Worm (Caenorhabditis elegans) whole organism, young adult: ENCODE data around the gene agmo-1.

ENCODE experiments used
- B0019.2 ChIP-seq: fragments of 200-800 bp; sonication (Bioruptor generic); conservative IDR thresholded peaks from 2 replicates; pipeline ENCODE4 v1.3.6; 2022; ENCODE audit warnings: missing genetic modification reagents, missing genetic modification characterization, missing compliant biosample characterization
- C06A6.2 ChIP-seq: fragments of 200-800 bp; sonication (Bioruptor generic); conservative IDR thresholded peaks from 2 replicates; pipeline ENCODE4 v1.3.6; 2022; ENCODE audit warnings: missing genetic modification characterization, missing compliant biosample characterization
- D2030.7 ChIP-seq: fragments of 200-800 bp; sonication (Bioruptor generic); IDR thresholded peaks from 2 replicates; pipeline ENCODE4 v1.3.6; 2022; ENCODE audit warnings: missing genetic modification reagents, missing genetic modification characterization, missing compliant biosample characterization
- F37B4.10 ChIP-seq: fragments of 200-800 bp; sonication (Bioruptor generic); IDR thresholded peaks from 2 replicates; pipeline ENCODE4 v1.3.6; 2022; ENCODE audit warnings: missing genetic modification characterization, missing compliant biosample characterization
- F39B2.1 ChIP-seq: fragments of 200-800 bp; sonication (Bioruptor generic); IDR thresholded peaks from 2 replicates; pipeline ENCODE4 v1.3.6; 2022; ENCODE audit warnings: missing genetic modification reagents, missing genetic modification characterization, missing compliant biosample characterization
- Y79H2A.3 ChIP-seq: fragments of 200-800 bp; sonication (Bioruptor generic); conservative IDR thresholded peaks from 2 replicates; pipeline ENCODE4 v1.3.6; 2022; ENCODE audit warnings: missing genetic modification reagents, missing genetic modification characterization, missing compliant biosample characterization
- Y95B8A.8 ChIP-seq: fragments of 200-800 bp; sonication (Bioruptor generic); IDR thresholded peaks from 2 replicates; pipeline ENCODE4 v1.3.6; 2022; ENCODE audit warnings: missing genetic modification reagents, missing genetic modification characterization, missing compliant biosample characterization
- ZK185.1 ChIP-seq: sonication (generic microtip); optimal IDR thresholded peaks from 2 replicates; lab custom pipeline; 2016; ENCODE audit warnings: mild to moderate bottlenecking, missing genetic modification characterization, missing compliant biosample characterization; ENCODE audit not compliant: poor library complexity, severe bottlenecking
- aptf-3 ChIP-seq: fragments of 200-800 bp; sonication (Bioruptor generic); IDR thresholded peaks from 2 replicates; pipeline ENCODE4 v1.3.6; 2022; ENCODE audit warnings: missing genetic modification characterization, missing compliant biosample characterization
- attf-3 ChIP-seq: fragments of 200-800 bp; sonication (Bioruptor generic); conservative IDR thresholded peaks from 2 replicates; pipeline ENCODE4 v1.3.6; 2022; ENCODE audit warnings: missing genetic modification reagents, missing genetic modification characterization, missing compliant biosample characterization
- attf-6 ChIP-seq: fragments of 200-800 bp; sonication (Bioruptor generic); IDR thresholded peaks from 2 replicates; pipeline ENCODE4 v1.3.6; 2022; ENCODE audit warnings: missing genetic modification reagents, missing genetic modification characterization, missing compliant biosample characterization
- ccch-3 ChIP-seq: fragments of 200-800 bp; sonication (Bioruptor generic); optimal IDR thresholded peaks from 2 replicates; lab custom pipeline; 2018; ENCODE audit warnings: mild to moderate bottlenecking, missing genetic modification characterization, missing compliant biosample characterization
- cebp-1 ChIP-seq, 2 experiments: fragments of 200-800 bp in 1 of 2; sonication (Bioruptor generic) in 1 of 2; sonication (generic microtip) in 1 of 2; IDR thresholded peaks in 1 of 2; optimal IDR thresholded peaks in 1 of 2; 2 replicates each; pipeline versions ENCODE4 v1.3.6 to Lab custom; 2017 to 2022; ENCODE audit warnings: missing compliant biosample characterization in 2 of 2, missing genetic modification characterization in 2 of 2, mild to moderate bottlenecking in 1 of 2, missing genetic modification reagents in 1 of 2, moderate library complexity in 1 of 2
- ceh-100 ChIP-seq: fragments of 200-800 bp; sonication (Bioruptor generic); IDR thresholded peaks from 2 replicates; pipeline ENCODE4 v1.3.6; 2022; ENCODE audit warnings: missing genetic modification reagents, missing genetic modification characterization, missing compliant biosample characterization
- ceh-91 ChIP-seq: fragments of 200-800 bp; sonication (Bioruptor generic); IDR thresholded peaks from 2 replicates; pipeline ENCODE4 v1.3.6; 2022; ENCODE audit warnings: missing genetic modification reagents, missing genetic modification characterization, missing compliant biosample characterization
- chd-7 ChIP-seq: sonication (generic microtip); optimal IDR thresholded peaks from 2 replicates; lab custom pipeline; 2016; ENCODE audit warnings: mild to moderate bottlenecking, missing genetic modification characterization, moderate library complexity, missing compliant biosample characterization
- egrh-3 ChIP-seq: fragments of 200-800 bp; sonication (Bioruptor generic); IDR thresholded peaks from 2 replicates; pipeline ENCODE4 v1.3.6; 2022; ENCODE audit warnings: missing genetic modification reagents, missing genetic modification characterization, missing compliant biosample characterization
- ets-4 ChIP-seq: fragments of 200-800 bp; sonication (Bioruptor generic); optimal IDR thresholded peaks from 2 replicates; lab custom pipeline; 2018; ENCODE audit warnings: mild to moderate bottlenecking, missing genetic modification characterization, missing compliant biosample characterization
- hmg-20 ChIP-seq: fragments of 200-800 bp; sonication (Bioruptor generic); IDR thresholded peaks from 2 replicates; pipeline ENCODE4 v1.3.6; 2022; ENCODE audit warnings: missing genetic modification reagents, missing genetic modification characterization, missing compliant biosample characterization
- hrde-1 ChIP-seq: sonication (generic microtip); optimal IDR thresholded peaks from 2 replicates; lab custom pipeline; 2016; ENCODE audit warnings: missing genetic modification characterization, mild to moderate bottlenecking, missing compliant biosample characterization, moderate library complexity, missing genotype, missing genetic modification reagents, borderline replicate concordance
- lin-26 ChIP-seq: fragments of 200-800 bp; sonication (Bioruptor generic); IDR thresholded peaks from 2 replicates; pipeline ENCODE4 v1.3.6; 2022; ENCODE audit warnings: missing genetic modification reagents, missing genetic modification characterization, missing compliant biosample characterization
- lir-1 ChIP-seq: fragments of 200-800 bp; sonication (Bioruptor generic); conservative IDR thresholded peaks from 2 replicates; pipeline ENCODE4 v1.3.6; 2022; ENCODE audit warnings: missing genetic modification reagents, missing genetic modification characterization, missing compliant biosample characterization
- lsl-1 ChIP-seq: fragments of 200-800 bp; sonication (Bioruptor generic); optimal IDR thresholded peaks from 2 replicates; lab custom pipeline; 2018; ENCODE audit warnings: mild to moderate bottlenecking, missing genetic modification characterization, moderate library complexity, missing compliant biosample characterization
- madf-3 ChIP-seq: fragments of 200-800 bp; sonication (Bioruptor generic); IDR thresholded peaks from 2 replicates; pipeline ENCODE4 v1.3.6; 2022; ENCODE audit warnings: missing genetic modification reagents, missing genetic modification characterization, missing compliant biosample characterization
- madf-6 ChIP-seq: fragments of 200-800 bp; sonication (Bioruptor generic); IDR thresholded peaks from 2 replicates; pipeline ENCODE4 v1.3.6; 2022; ENCODE audit warnings: missing genetic modification reagents, missing genetic modification characterization, missing compliant biosample characterization
- mes-4 ChIP-seq: sonication (generic microtip); optimal IDR thresholded peaks from 2 replicates; lab custom pipeline; 2016; ENCODE audit warnings: missing genotype, missing genetic modification characterization, missing compliant biosample characterization
- nfya-1 ChIP-seq: sonication (generic microtip); optimal IDR thresholded peaks from 2 replicates; lab custom pipeline; 2017; ENCODE audit warnings: antibody characterized with exemption, missing compliant biosample characterization, missing genetic modification characterization, borderline replicate concordance; ENCODE audit not compliant: insufficient read depth
- nhr-120 ChIP-seq: fragments of 200-800 bp; sonication (Bioruptor generic); IDR thresholded peaks from 2 replicates; pipeline ENCODE4 v1.3.6; 2022; ENCODE audit warnings: missing genetic modification characterization, missing compliant biosample characterization
- nhr-80 ChIP-seq: sonication (generic microtip); optimal IDR thresholded peaks from 2 replicates; lab custom pipeline; 2016; ENCODE audit warnings: missing genetic modification characterization, missing compliant biosample characterization
- sea-2 ChIP-seq: fragments of 200-800 bp; sonication (Bioruptor generic); IDR thresholded peaks from 2 replicates; pipeline ENCODE4 v1.3.6; 2022; ENCODE audit warnings: missing genetic modification characterization, missing compliant biosample characterization
- snpc-1.1 ChIP-seq: sonication (generic microtip); optimal IDR thresholded peaks from 2 replicates; lab custom pipeline; 2017; ENCODE audit warnings: missing genetic modification characterization, mild to moderate bottlenecking, missing compliant biosample characterization, antibody characterized with exemption, moderate library complexity, missing genotype, missing genetic modification reagents; ENCODE audit not compliant: insufficient read depth
- snpc-1.3 ChIP-seq: sonication (generic microtip); optimal IDR thresholded peaks from 2 replicates; lab custom pipeline; 2017; ENCODE audit warnings: missing genetic modification characterization, mild to moderate bottlenecking, missing compliant biosample characterization, antibody characterized with exemption, moderate library complexity, missing genotype, missing genetic modification reagents; ENCODE audit not compliant: insufficient read depth
- somi-1 ChIP-seq: fragments of 200-800 bp; sonication (Bioruptor generic); optimal IDR thresholded peaks from 2 replicates; lab custom pipeline; 2018; ENCODE audit warnings: mild to moderate bottlenecking, missing genetic modification characterization, missing compliant biosample characterization
- tbx-9 ChIP-seq: sonication (generic microtip); optimal IDR thresholded peaks from 2 replicates; lab custom pipeline; 2016; ENCODE audit warnings: borderline replicate concordance, missing genetic modification characterization, inconsistent platforms, missing compliant biosample characterization
- tlf-1 ChIP-seq: fragments of 200-800 bp; sonication (Bioruptor generic); optimal IDR thresholded peaks from 2 replicates; lab custom pipeline; 2018; ENCODE audit warnings: mild to moderate bottlenecking, missing genetic modification characterization, missing compliant biosample characterization
- xnd-1 ChIP-seq: sonication (generic microtip); optimal IDR thresholded peaks from 2 replicates; lab custom pipeline; 2016; ENCODE audit warnings: missing genotype, missing genetic modification reagents, missing genetic modification characterization, missing compliant biosample characterization
- zfh-2 ChIP-seq: fragments of 200-800 bp; sonication (Bioruptor generic); conservative IDR thresholded peaks from 2 replicates; pipeline ENCODE4 v1.3.6; 2022; ENCODE audit warnings: missing genetic modification reagents, missing genetic modification characterization, missing compliant biosample characterization
- zim-3 ChIP-seq: sonication (generic microtip); optimal IDR thresholded peaks from 2 replicates; lab custom pipeline; 2017; ENCODE audit warnings: mild to moderate bottlenecking, missing genetic modification characterization, moderate library complexity, missing compliant biosample characterization
- ztf-18 ChIP-seq: sonication (generic microtip); optimal IDR thresholded peaks from 2 replicates; lab custom pipeline; 2016; ENCODE audit warnings: missing genotype, mild to moderate bottlenecking, missing genetic modification characterization, missing compliant biosample characterization
- ztf-22 ChIP-seq: fragments of 200-800 bp; sonication (Bioruptor generic); optimal IDR thresholded peaks from 2 replicates; lab custom pipeline; 2018; ENCODE audit warnings: mild to moderate bottlenecking, missing genetic modification characterization, moderate library complexity, missing compliant biosample characterization
- ztf-25 ChIP-seq: fragments of 200-800 bp; sonication (Bioruptor generic); IDR thresholded peaks from 2 replicates; pipeline ENCODE4 v1.3.6; 2022; ENCODE audit warnings: missing genetic modification reagents, missing genetic modification characterization, missing compliant biosample characterization
- ztf-28 ChIP-seq: fragments of 200-800 bp; sonication (Bioruptor generic); IDR thresholded peaks from 2 replicates; pipeline ENCODE4 v1.3.6; 2022; ENCODE audit warnings: missing genetic modification reagents, missing genetic modification characterization, missing compliant biosample characterization

agmo-1 gene

ce11 chrIII:12822608-12823261 is 24.4 kb upstream of the agmo-1 start:
- TF ChIP-seq ets-4 (GFP tag; lab: Kevin White, UChicago) (no peak), chd-7 (tag; lab: Kevin White, UChicago) (no peak), aptf-3 (GFP tag; lab: Robert Waterston, UW) (no peak), hmg-20 (no peak), Y95B8A.8 (GFP tag; lab: Robert Waterston, UW) (no peak), somi-1 (GFP tag; lab: Kevin White, UChicago) (no peak), C06A6.2 (GFP tag; lab: Robert Waterston, UW) (no peak), F39B2.1 (GFP tag; lab: Robert Waterston, UW) (no peak), xnd-1 (no peak), ztf-18 (no peak), madf-6 (GFP tag; lab: Robert Waterston, UW) (no peak), F37B4.10 (GFP tag; lab: Robert Waterston, UW) (no peak), ceh-100 (GFP tag; lab: Robert Waterston, UW) (no peak), madf-3 (GFP tag; lab: Robert Waterston, UW) (no peak), nhr-120 (GFP tag; lab: Robert Waterston, UW) (no peak), hrde-1 (tag; lab: Kevin White, UChicago) (no peak), cebp-1 (GFP tag; IDR thresholded peaks at IDR 0.05; lab: Robert Waterston, UW) (no peak), cebp-1 (tag; optimal IDR thresholded peaks at IDR 0.05; lab: Kevin White, UChicago) (no peak), Y79H2A.3 (no peak), ZK185.1 (tag; lab: Kevin White, UChicago) (no peak), ztf-28 (GFP tag; lab: Robert Waterston, UW) (no peak)
- TF ChIP-seq, all 124 proteins: peak for 0

ce11 chrIII:12821331-12821730 is 23.0 kb upstream of the agmo-1 start:
- TF ChIP-seq attf-3 = peak; percentile 66
- TF ChIP-seq D2030.7 (GFP tag; lab: Robert Waterston, UW) = no peak
- TF ChIP-seq mes-4 (tag; lab: Kevin White, UChicago) = no peak
- no peak for TF ChIP-seq B0019.2
- TF ChIP-seq ztf-22 (GFP tag; lab: Kevin White, UChicago) = no peak
- TF ChIP-seq, all 124 proteins: peak for 1

- TF ChIP-seq lin-26 (GFP tag; lab: Robert Waterston, UW) (no peak), lsl-1 (GFP tag; lab: Kevin White, UChicago) (no peak), lir-1 (GFP tag; lab: Robert Waterston, UW) (no peak), sea-2 (GFP tag; lab: Robert Waterston, UW) (no peak), tbx-9 (tag; lab: Kevin White, UChicago) (no peak), nfya-1 (no peak), ZK185.1 (tag; lab: Kevin White, UChicago) (no peak), zfh-2 (GFP tag; lab: Robert Waterston, UW) (no peak)
- TF ChIP-seq, all 124 proteins: peak for 0
Observed at ce11 chrIII:12819909-12820308, 21.5 kb upstream of the agmo-1 start, which contains the start of the genes Y37D8A.2 and Y37D8A.25. Gene Y37D8A.2 (plus strand): TSS chrIII:12820193. Gene Y37D8A.25 (minus strand): TSS chrIII:12820253.

ce11 chrIII:12819148-12819547 is 20.8 kb upstream of the agmo-1 start:
- TF ChIP-seq ccch-3 (GFP tag; lab: Kevin White, UChicago) (no peak), nhr-120 (GFP tag; lab: Robert Waterston, UW) (no peak), attf-3 (peak; percentile 18; the same call in 1 of the 2 replicates), snpc-1.1 (tag; lab: Kevin White, UChicago) (no peak), ceh-91 (GFP tag; lab: Robert Waterston, UW) (peak; percentile 64), ztf-25 (GFP tag; lab: Robert Waterston, UW) (no peak), lin-26 (GFP tag; lab: Robert Waterston, UW) (no peak), nhr-80 (tag; lab: Kevin White, UChicago) (no peak), zim-3 (no peak), snpc-1.3 (tag; lab: Kevin White, UChicago) (no peak), tlf-1 (GFP tag; lab: Kevin White, UChicago) (no peak), F37B4.10 (GFP tag; lab: Robert Waterston, UW) (no peak), attf-6 (GFP tag; lab: Robert Waterston, UW) (no peak), nfya-1 (no peak), egrh-3 (GFP tag; lab: Robert Waterston, UW) (no peak)
